Worm (Caenorhabditis elegans): ENCODE measurements around the gene col-93.

The col-93 gene

ce11 chrIII:11008869-11009268 is 23.5 kb upstream of the col-93 start, which contains the start of gene exos-1:
TSS of gene exos-1 (plus strand) at chrIII:11009043.
- TF ChIP-seq ets-7 (tag; optimal IDR thresholded peaks at IDR 0.05) = no peak
- peak; percentile 30 for TF ChIP-seq ceh-36 (tag; optimal IDR thresholded peaks at IDR 0.05)
- no peak for TF ChIP-seq pes-1 (GFP tag; IDR thresholded peaks at IDR 0.05)
- TF ChIP-seq hmg-4 (GFP tag; optimal IDR thresholded peaks at IDR 0.05) = no peak
- TF ChIP-seq hnd-1 (tag; optimal IDR thresholded peaks at IDR 0.05) = no peak

- no peak for TF ChIP-seq aly-1 (tag; optimal IDR thresholded peaks at IDR 0.05)
- peak; percentile 25 for TF ChIP-seq tra-4 (tag; optimal IDR thresholded peaks at IDR 0.05)
- peak; percentile 83 for TF ChIP-seq F13C5.2 (tag; optimal IDR thresholded peaks at IDR 0.05)
Observed at ce11 chrIII:11007552-11008272, 22.3 kb upstream of the col-93 start, which contains the start of the genes fipr-17 and Y48A6B.3. TSS of gene fipr-17 (minus strand) at chrIII:11007602. TSS of gene Y48A6B.3 (plus strand) at chrIII:11008222.

DNA sequence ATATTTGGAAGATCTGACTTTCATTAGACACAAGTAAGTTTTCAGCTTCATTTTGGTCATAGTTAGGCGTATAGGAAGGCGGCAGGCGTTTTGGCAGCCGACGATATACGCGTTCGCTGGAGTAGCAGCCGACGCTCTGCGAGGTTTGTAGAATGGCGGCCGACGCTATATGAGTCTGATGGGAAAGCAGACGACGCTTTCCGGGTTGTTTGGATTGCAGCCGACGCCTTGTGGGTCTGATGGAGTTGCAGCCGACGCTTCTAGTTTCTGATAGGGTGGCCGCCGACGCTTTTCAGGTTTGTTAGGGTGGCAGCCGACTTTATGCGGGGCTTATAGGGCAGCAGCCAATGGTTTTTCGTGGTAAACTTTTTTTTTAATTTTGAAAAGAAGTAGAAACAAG is 17.4 kb upstream of the col-93 start:
- TF ChIP-seq ceh-36 (tag; optimal IDR thresholded peaks at IDR 0.05) (no peak), aly-1 (tag; optimal IDR thresholded peaks at IDR 0.05) (no peak), flt-1 (GFP tag; IDR thresholded peaks at IDR 0.05) (no peak), pes-1 (GFP tag; IDR thresholded peaks at IDR 0.05) (no peak), ama-1 (optimal IDR thresholded peaks at IDR 0.05) (no peak), B0310.2 (tag; optimal IDR thresholded peaks at IDR 0.05) (no peak), tbx-37 (GFP tag; conservative IDR thresholded peaks at IDR 0.05) (no peak), hmbx-1 (tag; optimal IDR thresholded peaks at IDR 0.05) (no peak), scrt-1 (GFP tag; IDR thresholded peaks at IDR 0.05) (no peak), ets-7 (tag; optimal IDR thresholded peaks at IDR 0.05) (no peak), F13C5.2 (tag; optimal IDR thresholded peaks at IDR 0.05) (no peak), hmg-4 (GFP tag; optimal IDR thresholded peaks at IDR 0.05) (no peak)

DNA sequence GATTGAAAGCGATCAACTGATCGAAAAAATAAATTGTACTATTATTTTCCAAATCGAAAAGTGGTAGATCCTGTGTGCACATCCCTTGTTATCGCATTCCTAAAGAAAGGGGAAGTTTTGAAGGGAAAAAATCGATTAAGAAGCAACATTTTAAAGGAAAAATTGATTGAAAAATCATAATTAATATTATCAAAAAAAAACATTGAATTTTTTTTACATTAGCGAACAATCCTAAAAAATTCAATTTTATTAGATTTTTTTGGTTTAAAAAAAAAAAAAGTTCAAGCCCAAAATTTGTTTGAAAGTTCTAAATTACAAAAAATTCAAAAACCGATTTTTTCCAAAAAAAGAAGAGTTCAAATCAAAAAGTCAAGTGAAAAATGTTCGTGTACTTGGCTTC is 9.7 kb upstream of the col-93 start, which contains the start of gene dmsr-5:
TSS of gene dmsr-5 (minus strand) at position 101 of the 400 bp plus-strand sequence.
- TF ChIP-seq ceh-13 (GFP tag; optimal IDR thresholded peaks at IDR 0.05) (no peak), ets-7 (tag; optimal IDR thresholded peaks at IDR 0.05) (no peak)

DNA sequence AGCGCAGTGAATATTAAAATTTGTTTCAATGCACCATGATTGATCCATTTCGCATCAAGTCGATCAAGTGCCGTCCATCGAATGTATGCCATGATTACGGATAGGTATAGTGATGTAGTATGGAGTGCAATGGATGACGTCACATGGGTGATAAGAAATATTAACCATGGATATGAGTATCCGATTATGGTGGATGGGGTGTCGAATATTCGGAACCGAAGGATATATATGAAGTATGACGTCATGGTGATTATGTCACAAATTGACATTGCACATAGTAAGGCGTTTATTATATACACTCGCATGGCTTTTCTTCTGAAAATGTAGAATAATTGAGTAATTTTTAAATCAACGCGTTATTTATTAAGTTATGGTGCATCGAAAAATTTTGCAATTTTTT is 8.7 kb upstream of the col-93 start:
- TF ChIP-seq sea-1 (GFP tag; conservative IDR thresholded peaks at IDR 0.05) (no peak), hmg-4 (GFP tag; optimal IDR thresholded peaks at IDR 0.05) (no peak), ceh-13 (GFP tag; optimal IDR thresholded peaks at IDR 0.05) (no peak), hnd-1 (tag; optimal IDR thresholded peaks at IDR 0.05) (no peak), ama-1 (optimal IDR thresholded peaks at IDR 0.05) (no peak), flt-1 (GFP tag; IDR thresholded peaks at IDR 0.05) (no peak), hmbx-1 (tag; optimal IDR thresholded peaks at IDR 0.05) (no peak), tra-4 (tag; optimal IDR thresholded peaks at IDR 0.05) (no peak), F13C5.2 (tag; optimal IDR thresholded peaks at IDR 0.05) (no peak), tbx-37 (GFP tag; conservative IDR thresholded peaks at IDR 0.05) (no peak), scrt-1 (GFP tag; IDR thresholded peaks at IDR 0.05) (no peak)

ce11 chrIII:10989491-10990032 is 4.2 kb upstream of the col-93 start:
- TF ChIP-seq ama-1 (optimal IDR thresholded peaks at IDR 0.05) = no peak
- TF ChIP-seq pes-1 (GFP tag; IDR thresholded peaks at IDR 0.05) = peak; percentile 93
- TF ChIP-seq aly-1 (tag; optimal IDR thresholded peaks at IDR 0.05) = peak; percentile 96
- TF ChIP-seq hmg-4 (GFP tag; optimal IDR thresholded peaks at IDR 0.05) = peak; percentile 99
- TF ChIP-seq sea-1 (GFP tag; conservative IDR thresholded peaks at IDR 0.05) = peak; percentile 95
- peak; percentile 97 for TF ChIP-seq F13C5.2 (tag; optimal IDR thresholded peaks at IDR 0.05)
- peak; percentile 84 for TF ChIP-seq hmbx-1 (tag; optimal IDR thresholded peaks at IDR 0.05)
- peak; percentile 89 for TF ChIP-seq tbx-37 (GFP tag; conservative IDR thresholded peaks at IDR 0.05)
- TF ChIP-seq hnd-1 (tag; optimal IDR thresholded peaks at IDR 0.05) = peak; percentile 82
- peak; percentile 86 for TF ChIP-seq flt-1 (GFP tag; IDR thresholded peaks at IDR 0.05)
- TF ChIP-seq ceh-13 (GFP tag; optimal IDR thresholded peaks at IDR 0.05) = peak; percentile 87
- TF ChIP-seq ets-7 (tag; optimal IDR thresholded peaks at IDR 0.05) = peak; percentile 84
- TF ChIP-seq B0310.2 (tag; optimal IDR thresholded peaks at IDR 0.05) = peak; percentile 94
- peak; percentile 93 for TF ChIP-seq ceh-36 (tag; optimal IDR thresholded peaks at IDR 0.05)
- peak; percentile 90 for TF ChIP-seq tra-4 (tag; optimal IDR thresholded peaks at IDR 0.05)
- TF ChIP-seq scrt-1 (GFP tag; IDR thresholded peaks at IDR 0.05) = peak; percentile 96
- peak; percentile 94 for TF ChIP-seq tbx-11 (GFP tag; IDR thresholded peaks at IDR 0.05)

ce11 chrIII:10987561-10988184 is 2.3 kb upstream of the col-93 start, which contains the start of gene col-94:
TSS of gene col-94 (minus strand) at chrIII:10987873.
- TF ChIP-seq F13C5.2 (tag; optimal IDR thresholded peaks at IDR 0.05) (no peak), ceh-36 (tag; optimal IDR thresholded peaks at IDR 0.05) (no peak), tbx-37 (GFP tag; conservative IDR thresholded peaks at IDR 0.05) (no peak), hmbx-1 (tag; optimal IDR thresholded peaks at IDR 0.05) (no peak), sea-1 (GFP tag; conservative IDR thresholded peaks at IDR 0.05) (no peak), scrt-1 (GFP tag; IDR thresholded peaks at IDR 0.05) (no peak), hnd-1 (tag; optimal IDR thresholded peaks at IDR 0.05) (no peak), ets-7 (tag; optimal IDR thresholded peaks at IDR 0.05) (no peak), flt-1 (GFP tag; IDR thresholded peaks at IDR 0.05) (no peak), B0310.2 (tag; optimal IDR thresholded peaks at IDR 0.05) (no peak), pes-1 (GFP tag; IDR thresholded peaks at IDR 0.05) (no peak), ama-1 (optimal IDR thresholded peaks at IDR 0.05) (no peak), aly-1 (tag; optimal IDR thresholded peaks at IDR 0.05) (no peak), ceh-13 (GFP tag; optimal IDR thresholded peaks at IDR 0.05) (no peak)

Measured in whole organism, early embryonic.